Fruit fly (Drosophila melanogaster) whole organism, larva: ENCODE results near the gene sima.
A peak's percentile ranks its signal among the peaks of the same experiment; 100 is the strongest.

Source experiments
- noc ChIP-seq: fragments of 200-800 bp; sonication (Bioruptor generic); optimal IDR thresholded peaks from 3 replicates; lab custom pipeline; 2019; ENCODE audit warnings: missing biosample characterization, mild to moderate bottlenecking, missing genetic modification characterization, moderate library complexity

Gene sima

DNA sequence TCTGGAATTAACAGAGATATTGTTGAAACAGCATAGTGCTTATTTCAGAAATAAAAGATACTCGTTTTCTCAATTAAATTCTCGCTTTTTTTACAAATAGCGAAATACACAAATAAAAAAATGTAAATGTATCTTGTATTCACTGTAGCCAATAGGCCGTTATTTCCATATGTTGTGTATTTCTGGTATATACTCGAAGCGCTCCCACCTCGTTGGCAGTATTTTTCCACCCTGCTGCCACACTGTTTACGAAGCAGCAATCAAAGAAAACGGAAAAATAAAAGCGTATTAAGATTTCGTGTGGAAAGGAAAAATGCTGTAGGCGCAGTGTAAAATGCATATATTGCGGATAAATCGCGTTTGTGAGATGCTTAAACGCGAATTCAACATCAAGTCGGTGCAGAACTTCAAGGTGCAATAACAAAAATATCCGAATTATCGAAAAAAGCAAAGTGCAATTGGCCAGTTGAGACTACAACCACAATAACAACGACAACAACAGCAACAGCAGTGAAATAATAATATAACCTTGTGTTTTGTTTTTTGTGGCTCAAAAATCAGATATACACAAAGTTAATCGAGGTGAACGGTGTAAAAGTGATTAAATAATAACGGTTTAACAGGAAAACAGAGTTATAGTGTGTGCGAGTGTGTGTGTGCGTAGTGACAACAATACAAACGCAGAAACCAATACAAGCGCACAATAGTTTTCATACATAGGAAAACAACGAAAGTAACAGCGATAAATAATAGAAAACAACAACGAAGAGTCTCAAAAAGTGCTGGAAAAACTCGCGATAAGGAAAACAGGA lies at the start of gene sima:
sima (plus strand) TSS at position 255 of the 812 bp plus-strand sequence.
- TF ChIP-seq noc (tag; lab: Kevin White, UChicago), result no peak

- TF ChIP-seq noc (tag; lab: Kevin White, UChicago), result no peak
These were observed 48.9 kb upstream of the sima start, which contains the start of gene CG7912 for dm6 chr3R:30009173-30009572. CG7912 (minus strand) TSS chr3R:30009189.

DNA sequence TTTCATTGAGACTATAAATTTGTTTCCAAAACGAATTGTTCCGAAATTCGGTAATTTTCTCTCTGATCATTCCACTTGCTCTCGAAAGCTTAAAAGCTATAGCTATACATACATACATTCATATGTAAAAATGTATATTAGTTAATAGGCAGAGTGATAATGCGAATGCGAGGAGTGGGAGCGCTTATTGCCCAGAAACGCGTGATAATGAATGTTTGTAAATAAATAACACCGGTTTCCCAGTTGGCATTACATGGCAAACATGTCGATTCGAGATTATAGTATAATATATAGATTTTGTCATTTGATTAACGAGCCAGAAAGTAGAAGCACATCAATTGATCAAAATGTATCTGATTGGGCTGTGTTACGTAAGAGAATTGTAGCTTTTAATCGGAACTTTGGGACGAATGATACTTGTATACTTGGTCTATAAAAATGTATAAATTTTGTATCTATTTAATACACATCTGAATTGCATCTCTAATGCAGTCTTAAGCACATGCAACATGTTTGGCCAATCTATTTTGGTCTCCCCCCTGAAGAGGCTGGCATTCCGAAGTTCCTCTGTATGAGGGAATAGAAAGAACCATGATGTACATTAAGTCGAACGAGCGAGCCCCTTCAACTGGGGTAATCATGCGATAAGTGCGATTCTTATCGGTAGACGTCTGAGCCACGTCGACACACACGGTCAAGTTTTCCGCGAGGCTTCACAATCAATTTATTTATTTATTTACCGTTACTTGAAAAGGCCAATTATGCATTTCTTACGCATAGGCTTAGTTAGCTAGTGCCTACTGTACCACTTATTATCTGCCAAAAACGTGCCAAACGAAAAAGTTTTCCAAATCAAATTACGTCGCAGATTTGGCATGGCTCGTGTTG lies 45.3 kb upstream of the sima start:
- TF ChIP-seq noc (tag; lab: Kevin White, UChicago), result peak; percentile 71

DNA sequence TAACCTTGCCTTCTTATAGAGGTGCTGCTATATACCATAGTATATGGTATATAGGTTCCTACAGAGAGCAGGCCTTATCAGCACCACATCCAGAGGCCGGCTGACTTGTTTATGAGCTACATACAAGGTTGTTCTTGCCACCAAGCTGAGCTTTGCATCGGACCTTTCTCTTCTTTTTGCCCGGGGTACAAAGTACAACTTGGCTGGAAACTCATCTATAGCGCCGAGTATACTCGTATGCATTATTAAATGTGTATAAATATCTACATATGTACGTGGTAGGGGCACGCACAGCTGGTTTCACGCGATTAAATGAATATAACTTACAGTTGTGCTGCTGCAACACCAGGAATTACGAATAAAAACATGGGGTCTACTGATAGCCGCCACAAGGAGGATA lies 44.2 kb upstream of the sima start:
- no peak for TF ChIP-seq noc (tag; lab: Kevin White, UChicago)

DNA sequence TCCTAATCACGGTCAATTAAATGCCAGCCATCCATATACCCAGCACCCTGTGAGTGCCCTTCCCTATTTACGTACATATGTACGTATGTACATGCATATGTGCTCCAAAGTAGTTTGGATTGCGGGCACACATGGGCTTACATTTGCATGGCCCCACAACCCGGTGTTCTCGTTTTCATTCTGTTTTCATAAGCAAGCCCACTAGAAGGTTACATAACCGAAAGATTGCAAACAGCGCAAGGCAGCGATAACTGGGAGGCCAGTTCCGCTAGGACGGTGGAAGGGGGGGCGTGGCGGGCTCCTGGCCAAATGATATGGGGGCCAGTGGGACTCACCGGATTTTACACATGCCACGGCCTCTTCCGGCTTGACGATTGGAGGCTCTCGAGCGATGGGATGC lies 43.6 kb upstream of the sima start:
- TF ChIP-seq noc (tag; lab: Kevin White, UChicago), result no peak

DNA sequence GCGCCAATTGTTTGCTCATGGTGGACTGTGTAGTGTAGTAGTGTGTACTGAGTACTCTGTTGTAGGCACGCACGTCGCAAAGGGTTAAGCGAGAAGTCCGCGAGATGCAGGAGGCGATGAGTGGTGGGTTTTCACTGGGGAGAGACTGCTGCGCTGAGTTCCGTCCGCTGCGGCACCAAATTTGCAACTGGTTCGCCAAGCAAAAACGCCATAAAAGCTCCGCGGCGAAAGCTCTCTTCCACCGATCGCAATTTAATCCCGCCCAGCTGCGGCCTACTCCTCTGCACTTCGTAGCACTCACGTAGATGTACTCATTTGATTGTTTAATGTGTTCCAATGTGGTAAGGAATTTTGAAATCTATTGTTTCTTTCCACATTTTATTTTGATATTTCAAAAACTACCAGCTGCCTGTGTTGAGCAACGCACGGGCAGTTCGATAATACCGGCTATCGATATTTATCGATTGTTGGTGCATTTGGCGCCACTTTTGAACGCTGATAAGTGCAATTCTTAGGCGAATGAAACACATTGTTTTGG lies 43.1 kb upstream of the sima start, which contains the start of gene CG7920:
CG7920 (minus strand) TSS at position 308 of the 538 bp plus-strand sequence.
- peak; percentile 42 for TF ChIP-seq noc (tag; lab: Kevin White, UChicago)

dm6 chr3R:30021009-30021408 lies 37.1 kb upstream of the sima start:
- no peak for TF ChIP-seq noc (tag; lab: Kevin White, UChicago)

DNA sequence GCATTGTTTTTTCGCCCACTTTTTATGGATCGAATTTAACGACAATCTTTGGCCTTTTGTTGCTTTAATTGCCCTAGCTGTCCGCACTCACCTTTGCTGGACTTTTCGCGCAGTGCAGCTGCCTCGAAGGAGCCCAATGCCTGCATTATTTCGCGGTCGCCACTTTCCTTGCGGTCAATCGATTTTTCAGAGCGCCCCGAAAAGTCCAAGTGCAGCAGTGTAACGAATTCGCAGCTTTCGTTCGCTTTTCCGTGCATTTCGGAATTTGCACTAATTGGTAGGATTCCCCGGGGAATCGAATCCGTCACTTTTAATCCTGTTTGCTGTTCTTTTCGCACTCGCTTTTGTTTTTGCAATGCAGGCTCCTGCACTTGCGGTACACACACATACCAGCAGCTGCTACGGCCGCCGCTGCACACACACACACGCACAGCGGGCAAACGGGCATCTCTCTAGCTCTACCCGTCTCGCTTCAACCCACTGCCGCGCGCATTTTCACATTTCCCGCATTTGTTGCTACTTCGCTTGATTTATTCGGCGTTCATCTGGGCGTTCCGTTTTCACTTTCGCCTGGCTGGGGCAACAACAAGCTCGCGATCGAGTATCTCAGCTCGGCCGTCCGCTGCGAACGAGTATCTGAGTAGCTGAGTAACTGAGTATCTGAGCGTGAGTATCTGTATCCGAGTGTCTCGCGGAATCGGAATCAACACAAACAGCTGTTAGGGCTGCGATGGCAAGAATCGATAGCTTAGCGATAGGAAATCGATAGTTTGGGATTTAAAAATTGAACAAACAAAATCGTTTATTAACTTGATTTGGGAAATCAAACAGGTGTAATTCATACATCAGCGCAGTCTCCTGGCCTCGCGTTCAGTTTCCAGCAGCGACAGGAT lies 36.3 kb upstream of the sima start, which contains the start of gene Mgat2:
Mgat2 (minus strand) TSS at position 663 of the 893 bp plus-strand sequence.
- no peak for TF ChIP-seq noc (tag; lab: Kevin White, UChicago)

DNA sequence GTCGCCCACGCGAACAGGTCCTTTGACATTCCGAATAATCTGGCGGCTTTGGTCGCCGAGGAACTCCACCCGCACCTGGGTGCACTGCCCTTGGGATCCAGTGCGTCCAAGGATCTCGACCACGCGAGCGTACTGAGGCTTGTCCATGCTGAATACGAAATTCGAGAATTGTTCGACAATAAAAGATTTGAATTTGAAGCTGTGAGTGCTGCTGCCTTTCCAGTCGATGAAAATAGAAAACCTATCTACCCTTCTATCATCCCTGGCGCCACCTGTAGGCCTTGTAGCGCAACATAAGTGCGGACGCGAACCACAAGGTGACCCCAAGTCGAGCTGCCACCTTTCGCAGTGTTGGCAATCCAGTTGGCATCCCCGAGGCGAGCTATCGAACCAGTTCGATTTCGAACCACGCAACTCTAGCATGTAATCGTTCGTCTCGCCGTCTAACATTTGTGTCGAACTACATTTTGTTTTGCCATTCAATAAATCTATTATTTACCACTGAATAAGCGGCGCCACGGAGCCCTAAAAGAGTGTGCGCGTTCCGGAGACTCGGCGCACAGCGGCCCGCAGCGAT lies 35.6 kb upstream of the sima start, which contains the start of the genes RpS28a and Axn:
RpS28a (minus strand) TSS at position 197 of the 577 bp plus-strand sequence.
Axn (plus strand) TSS at position 391 of the 577 bp plus-strand sequence.
- TF ChIP-seq noc (tag; lab: Kevin White, UChicago), result no peak

DNA sequence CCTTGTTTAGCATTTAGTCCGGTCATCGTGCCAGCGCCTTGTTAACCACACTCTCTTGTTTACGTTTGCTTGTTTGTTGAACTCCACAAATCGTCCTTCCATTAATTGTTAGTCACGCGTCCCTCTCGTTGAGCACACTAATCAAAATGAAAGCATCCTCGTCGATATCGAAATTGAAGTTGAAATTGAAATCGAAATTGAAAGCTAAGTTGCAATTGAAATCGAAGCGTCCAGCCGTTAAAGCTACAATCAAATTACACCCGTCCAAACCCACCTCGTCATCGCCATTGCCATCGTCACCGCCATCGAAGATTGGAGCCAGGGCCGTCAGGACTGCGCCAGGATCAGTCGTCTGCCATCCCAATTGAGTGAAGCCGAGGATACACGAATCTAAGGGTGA lies 34.7 kb upstream of the sima start:
- TF ChIP-seq noc (tag; lab: Kevin White, UChicago), result no peak

DNA sequence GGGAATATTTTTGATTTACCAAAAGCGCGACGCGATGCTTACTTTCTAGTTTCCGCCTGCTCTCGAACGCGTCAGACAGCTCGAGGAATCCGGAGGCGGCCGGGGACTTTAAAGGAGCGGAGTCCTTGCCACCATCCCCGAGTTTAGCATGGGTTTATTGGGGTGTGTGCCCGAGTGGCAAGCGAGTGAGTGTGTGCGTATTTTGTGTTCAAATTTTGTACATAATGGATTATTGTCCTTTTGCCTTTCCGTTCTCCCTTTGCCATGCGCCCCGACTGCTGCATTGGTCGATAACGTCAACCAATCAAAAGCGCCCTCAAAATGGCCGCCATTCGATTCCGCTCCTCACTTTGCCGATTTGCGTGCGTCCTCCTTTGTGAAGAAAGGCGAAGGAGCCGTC lies 28.1 kb upstream of the sima start:
- TF ChIP-seq noc (tag; lab: Kevin White, UChicago), result no peak

- no peak for TF ChIP-seq noc (tag; lab: Kevin White, UChicago)
These were observed 25.8 kb upstream of the sima start for dm6 chr3R:30032281-30032680.

- TF ChIP-seq noc (tag; lab: Kevin White, UChicago), result no peak
These were observed 21.5 kb upstream of the sima start, which contains the start of gene ZIPIC for dm6 chr3R:30036609-30037008. ZIPIC (minus strand) TSS chr3R:30036870.

DNA sequence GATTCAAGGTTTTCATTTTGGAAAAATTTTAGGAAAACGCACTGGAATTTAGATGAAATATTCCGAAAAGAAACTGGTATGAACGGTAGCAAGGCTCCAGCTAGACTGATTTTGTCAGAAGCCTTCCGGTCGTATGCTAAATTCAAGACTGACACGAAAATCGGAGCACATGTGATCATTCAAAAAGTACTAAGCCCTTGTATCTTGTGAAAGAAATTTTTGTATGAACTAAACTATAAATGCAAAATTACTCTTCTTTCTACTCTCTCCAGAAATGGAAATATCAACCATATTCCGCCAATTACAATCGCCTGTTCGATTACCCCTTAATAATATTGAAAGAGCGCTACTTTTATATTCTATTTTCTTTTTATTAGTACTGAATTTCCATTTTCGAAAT lies 20.5 kb upstream of the sima start, which contains the start of gene ocn:
ocn (minus strand) TSS at position 101 of the 400 bp plus-strand sequence.
- no peak for TF ChIP-seq noc (tag; lab: Kevin White, UChicago)
